Worm (Caenorhabditis elegans) whole organism, late embryonic: ENCODE measurements around the gene F59B10.3.

Source experiments
- C08G9.2 ChIP-seq: sonication (generic microtip); optimal IDR thresholded peaks from 2 replicates; lab custom pipeline; 2016; ENCODE audit warnings: mild to moderate bottlenecking, missing genetic modification characterization, moderate library complexity, missing compliant biosample characterization
- C38D4.7 ChIP-seq: fragments of 200-800 bp; sonication (Bioruptor generic); optimal IDR thresholded peaks from 2 replicates; lab custom pipeline; 2018; ENCODE audit warnings: mild to moderate bottlenecking, missing genetic modification characterization, moderate library complexity, missing compliant biosample characterization
- F13H6.1 ChIP-seq: sonication (generic microtip); optimal IDR thresholded peaks from 2 replicates; lab custom pipeline; 2016; ENCODE audit warnings: missing genetic modification characterization, missing compliant biosample characterization
- K02D7.2 ChIP-seq: sonication (generic microtip); optimal IDR thresholded peaks from 2 replicates; lab custom pipeline; 2017; ENCODE audit warnings: mild to moderate bottlenecking, missing genetic modification characterization, missing compliant biosample characterization
- T23F11.4 ChIP-seq: fragments of 200-800 bp; sonication (Bioruptor generic); optimal IDR thresholded peaks from 2 replicates; lab custom pipeline; 2018; ENCODE audit warnings: mild to moderate bottlenecking, missing genetic modification characterization, missing compliant biosample characterization
- Y22D7AL.16 ChIP-seq: sonication (generic microtip); optimal IDR thresholded peaks from 2 replicates; lab custom pipeline; 2016; ENCODE audit warnings: missing genetic modification characterization, missing compliant biosample characterization
- ama-1 ChIP-seq: fragments of 150-350 bp; optimal IDR thresholded peaks from 2 replicates; lab custom pipeline; 2014
- ceh-19 ChIP-seq: fragments of 200-800 bp; sonication (Bioruptor generic); optimal IDR thresholded peaks from 2 replicates; lab custom pipeline; 2018; ENCODE audit warnings: mild to moderate bottlenecking, missing genetic modification characterization, missing compliant biosample characterization
- ceh-2 ChIP-seq: sonication (generic microtip); optimal IDR thresholded peaks from 2 replicates; lab custom pipeline; 2016; ENCODE audit warnings: missing genotype, missing genetic modification characterization, missing compliant biosample characterization
- ceh-22 ChIP-seq: sonication (generic microtip); optimal IDR thresholded peaks from 2 replicates; lab custom pipeline; 2017; ENCODE audit warnings: missing biosample characterization, missing genetic modification characterization
- ceh-24 ChIP-seq: sonication (generic microtip); optimal IDR thresholded peaks from 2 replicates; lab custom pipeline; 2016; ENCODE audit warnings: mild to moderate bottlenecking, missing genetic modification characterization, missing compliant biosample characterization
- dmd-4 ChIP-seq: sonication (generic microtip); optimal IDR thresholded peaks from 2 replicates; lab custom pipeline; 2016; ENCODE audit warnings: borderline replicate concordance, missing genetic modification characterization, missing compliant biosample characterization
- dve-1 ChIP-seq: sonication (generic microtip); optimal IDR thresholded peaks from 2 replicates; lab custom pipeline; 2017; ENCODE audit warnings: antibody characterized with exemption, mild to moderate bottlenecking, missing genetic modification characterization, missing compliant biosample characterization
- elt-2 ChIP-seq: sonication (generic microtip); optimal IDR thresholded peaks from 2 replicates; lab custom pipeline; 2016; ENCODE audit warnings: missing genetic modification reagents, missing genetic modification characterization, missing compliant biosample characterization
- ets-4 ChIP-seq: sonication (generic microtip); optimal IDR thresholded peaks from 2 replicates; lab custom pipeline; 2016; ENCODE audit warnings: missing genetic modification characterization, missing compliant biosample characterization
- fkh-6 ChIP-seq: sonication (generic microtip); optimal IDR thresholded peaks from 2 replicates; lab custom pipeline; 2016; ENCODE audit warnings: missing genetic modification characterization, missing compliant biosample characterization
- gmeb-2 ChIP-seq: sonication (generic microtip); optimal IDR thresholded peaks from 2 replicates; lab custom pipeline; 2016; ENCODE audit warnings: missing genetic modification characterization, inconsistent platforms, missing compliant biosample characterization
- hlh-13 ChIP-seq: fragments of 200-800 bp; sonication (Bioruptor generic); optimal IDR thresholded peaks from 2 replicates; lab custom pipeline; 2018; ENCODE audit warnings: mild to moderate bottlenecking, missing genetic modification characterization, missing compliant biosample characterization
- hlh-15 ChIP-seq: sonication (generic microtip); optimal IDR thresholded peaks from 2 replicates; lab custom pipeline; 2016; ENCODE audit warnings: missing genetic modification characterization, missing compliant biosample characterization
- hlh-30 ChIP-seq: sonication (generic microtip); optimal IDR thresholded peaks from 2 replicates; lab custom pipeline; 2017; ENCODE audit warnings: antibody characterized with exemption, missing genetic modification characterization, missing compliant biosample characterization; ENCODE audit not compliant: insufficient read depth
- hlh-6 ChIP-seq: sonication (generic microtip); optimal IDR thresholded peaks from 2 replicates; lab custom pipeline; 2016; ENCODE audit warnings: missing genotype, missing genetic modification characterization, missing compliant biosample characterization
- lin-11 ChIP-seq: fragments of 200-800 bp; sonication (Bioruptor generic); optimal IDR thresholded peaks from 2 replicates; lab custom pipeline; 2018; ENCODE audit warnings: mild to moderate bottlenecking, missing genetic modification characterization, missing compliant biosample characterization
- mec-3 ChIP-seq: sonication (generic microtip); optimal IDR thresholded peaks from 2 replicates; lab custom pipeline; 2016; ENCODE audit warnings: borderline replicate concordance, missing genetic modification characterization, missing compliant biosample characterization
- nfya-1 ChIP-seq: sonication (generic microtip); optimal IDR thresholded peaks from 2 replicates; lab custom pipeline; 2017; ENCODE audit warnings: missing genetic modification characterization, mild to moderate bottlenecking, missing compliant biosample characterization, antibody characterized with exemption, moderate library complexity
- nhr-11 ChIP-seq: fragments of 150-350 bp; optimal IDR thresholded peaks from 2 replicates; lab custom pipeline; 2014; ENCODE audit warnings: missing biosample characterization, missing genetic modification characterization
- npax-4 ChIP-seq: sonication (generic microtip); optimal IDR thresholded peaks from 2 replicates; lab custom pipeline; 2016; ENCODE audit warnings: missing genetic modification characterization, missing compliant biosample characterization
- odd-2 ChIP-seq: sonication (generic microtip); optimal IDR thresholded peaks from 2 replicates; lab custom pipeline; 2017; ENCODE audit warnings: antibody characterized with exemption, mild to moderate bottlenecking, missing genetic modification characterization, missing compliant biosample characterization
- pha-2 ChIP-seq: sonication (generic microtip); optimal IDR thresholded peaks from 2 replicates; lab custom pipeline; 2017; ENCODE audit warnings: mild to moderate bottlenecking, missing genetic modification characterization, missing compliant biosample characterization
- ref-2 ChIP-seq: sonication (generic microtip); optimal IDR thresholded peaks from 2 replicates; lab custom pipeline; 2016; ENCODE audit warnings: missing genetic modification characterization, missing compliant biosample characterization
- rnt-1 ChIP-seq: sonication (generic microtip); optimal IDR thresholded peaks from 2 replicates; lab custom pipeline; 2016; ENCODE audit warnings: missing genetic modification characterization, missing compliant biosample characterization
- sdc-2 ChIP-seq: sonication (generic microtip); optimal IDR thresholded peaks from 2 replicates; lab custom pipeline; 2016; ENCODE audit warnings: missing genotype, missing genetic modification characterization, missing compliant biosample characterization
- sox-2 ChIP-seq: fragments of 200-800 bp; sonication (Bioruptor generic); IDR thresholded peaks from 2 replicates; pipeline ENCODE4 v1.3.6; 2022; ENCODE audit warnings: missing genetic modification reagents, missing genetic modification characterization, missing compliant biosample characterization
- unc-3 ChIP-seq, 2 experiments: fragments of 200-800 bp in 1 of 2; sonication (Bioruptor generic) in 1 of 2; sonication (generic microtip) in 1 of 2; conservative IDR thresholded peaks in 1 of 2; optimal IDR thresholded peaks in 1 of 2; 2 replicates each; pipeline versions ENCODE4 v1.3.6 to Lab custom; 2016 to 2022; ENCODE audit warnings: missing compliant biosample characterization in 2 of 2, missing genetic modification characterization in 2 of 2, missing genetic modification reagents in 1 of 2
- unc-55 ChIP-seq: sonication (generic microtip); optimal IDR thresholded peaks from 2 replicates; lab custom pipeline; 2017; ENCODE audit warnings: missing biosample characterization, missing genetic modification reagents, missing genetic modification characterization
- zip-5 ChIP-seq: sonication (generic microtip); optimal IDR thresholded peaks from 2 replicates; lab custom pipeline; 2016; ENCODE audit warnings: missing genetic modification characterization, missing compliant biosample characterization
- ztf-16 ChIP-seq: sonication (generic microtip); optimal IDR thresholded peaks from 2 replicates; lab custom pipeline; 2017; ENCODE audit warnings: missing genetic modification characterization, missing compliant biosample characterization

F59B10.3 gene

DNA sequence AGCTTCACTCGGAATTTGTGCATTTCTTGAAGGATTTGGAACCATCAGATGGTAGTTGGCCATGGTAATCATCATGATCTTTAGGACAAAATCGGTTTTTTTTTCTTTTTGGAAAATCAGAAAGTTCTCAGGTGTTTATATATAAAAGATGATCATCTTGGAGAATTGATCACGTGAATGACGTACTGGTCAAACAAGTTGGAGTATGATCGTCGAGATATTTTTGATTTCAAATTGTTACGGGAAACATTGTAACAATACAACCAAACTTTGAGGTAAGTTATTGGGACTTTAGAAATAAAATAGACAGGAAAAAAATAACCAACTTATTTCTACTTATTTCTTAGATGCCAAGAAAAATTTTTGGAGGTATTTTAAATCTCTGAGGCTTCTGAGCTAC is 8.7 kb downstream of the F59B10.3 start, which contains the start of gene F59B10.4:
TSS of gene F59B10.4 (minus strand) at position 101 of the 400 bp plus-strand sequence.
- TF ChIP-seq ceh-24 (tag; lab: Kevin White, UChicago), result no peak
- no peak for TF ChIP-seq K02D7.2 (tag; lab: Kevin White, UChicago)
- TF ChIP-seq C38D4.7 (GFP tag; lab: Kevin White, UChicago), result no peak
- no peak for TF ChIP-seq ceh-2 (tag; lab: Kevin White, UChicago)
- TF ChIP-seq gmeb-2 (tag; lab: Kevin White, UChicago), result no peak
- no peak for TF ChIP-seq unc-3 (GFP tag; conservative IDR thresholded peaks at IDR 0.05; lab: Robert Waterston, UW)
- TF ChIP-seq unc-3 (tag; optimal IDR thresholded peaks at IDR 0.05; lab: Kevin White, UChicago), result no peak
- TF ChIP-seq ceh-22, result no peak
- TF ChIP-seq dmd-4 (tag; lab: Kevin White, UChicago), result no peak
- no peak for TF ChIP-seq odd-2
- no peak for TF ChIP-seq F13H6.1 (tag; lab: Kevin White, UChicago)
- no peak for TF ChIP-seq mec-3 (tag; lab: Kevin White, UChicago)
- no peak for TF ChIP-seq hlh-15 (tag; lab: Kevin White, UChicago)
- TF ChIP-seq ztf-16, result no peak
- no peak for TF ChIP-seq T23F11.4
- TF ChIP-seq nfya-1 (tag; lab: Kevin White, UChicago), result no peak
- no peak for TF ChIP-seq sox-2 (GFP tag; lab: Robert Waterston, UW)
- TF ChIP-seq nhr-11 (tag; lab: Kevin White, UChicago), result no peak
- no peak for TF ChIP-seq ets-4 (tag; lab: Kevin White, UChicago)
- no peak for TF ChIP-seq pha-2 (tag; lab: Kevin White, UChicago)
- TF ChIP-seq, all 69 proteins: peak for 0

DNA sequence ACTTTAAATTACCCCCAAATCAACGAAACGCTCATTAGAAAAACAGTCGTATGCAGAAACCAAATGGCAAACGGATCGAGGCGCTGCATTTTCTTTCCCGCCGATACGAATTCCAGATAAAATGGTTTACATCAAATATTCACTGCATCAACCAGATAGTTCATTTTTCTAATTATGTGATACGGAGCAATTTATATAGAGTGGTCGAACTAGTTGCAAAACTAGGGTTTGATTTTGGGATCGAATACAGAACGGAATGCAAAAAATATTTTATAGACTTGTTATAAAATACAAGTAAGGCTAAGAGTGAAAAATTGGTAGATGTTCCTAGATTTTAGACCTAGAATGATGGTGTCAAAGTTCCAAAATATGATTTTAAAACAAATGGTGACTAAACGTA is 9.5 kb downstream of the F59B10.3 start:
- no peak for TF ChIP-seq npax-4 (tag; lab: Kevin White, UChicago)
- no peak for TF ChIP-seq dve-1 (tag; lab: Kevin White, UChicago)
- no peak for TF ChIP-seq C08G9.2 (tag; lab: Kevin White, UChicago)
- no peak for TF ChIP-seq zip-5 (tag; lab: Kevin White, UChicago)
- no peak for TF ChIP-seq ceh-19
- no peak for TF ChIP-seq unc-55 (GFP tag; lab: Kevin White, UChicago)
- TF ChIP-seq fkh-6 (tag; lab: Kevin White, UChicago), result no peak

DNA sequence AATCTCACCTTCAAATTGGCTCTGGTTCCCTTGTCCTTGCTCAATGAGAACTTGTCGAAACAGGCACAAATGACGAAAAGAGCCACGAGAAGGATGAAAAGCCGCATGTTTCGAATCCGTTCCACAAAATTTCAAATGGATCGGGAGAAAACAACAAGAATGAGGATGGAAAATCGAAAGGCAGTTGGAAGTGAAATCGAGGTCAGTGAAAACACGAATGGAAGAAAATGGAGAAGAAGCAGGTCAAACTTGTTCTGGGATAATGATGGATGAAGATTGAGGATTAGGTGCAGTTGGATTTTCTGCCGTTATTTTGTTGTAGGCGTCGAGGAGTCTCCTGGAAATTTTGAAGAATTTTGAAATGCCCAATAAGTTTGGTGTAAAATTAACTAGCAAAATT is 12.7 kb downstream of the F59B10.3 start:
- TF ChIP-seq ama-1 (lab: Kevin White, UChicago) (no peak), ztf-16 (no peak), sdc-2 (tag; lab: Kevin White, UChicago) (no peak), elt-2 (tag; lab: Kevin White, UChicago) (no peak), ceh-24 (tag; lab: Kevin White, UChicago) (no peak), hlh-13 (GFP tag; lab: Kevin White, UChicago) (no peak), hlh-6 (tag; lab: Kevin White, UChicago) (no peak), hlh-30 (tag; lab: Kevin White, UChicago) (no peak), odd-2 (no peak), mec-3 (tag; lab: Kevin White, UChicago) (no peak), rnt-1 (tag; lab: Kevin White, UChicago) (no peak), nfya-1 (tag; lab: Kevin White, UChicago) (no peak)

- TF ChIP-seq hlh-6 (tag; lab: Kevin White, UChicago), result no peak
- TF ChIP-seq rnt-1 (tag; lab: Kevin White, UChicago), result no peak
- TF ChIP-seq ref-2, result no peak
- no peak for TF ChIP-seq C08G9.2 (tag; lab: Kevin White, UChicago)
- no peak for TF ChIP-seq nfya-1 (tag; lab: Kevin White, UChicago)
- no peak for TF ChIP-seq lin-11 (tag; lab: Kevin White, UChicago)
- no peak for TF ChIP-seq Y22D7AL.16 (tag; lab: Kevin White, UChicago)
- TF ChIP-seq ets-4 (tag; lab: Kevin White, UChicago), result no peak
- TF ChIP-seq, all 69 proteins: peak for 0
These were observed 13.2 kb downstream of the F59B10.3 start, which contains the start of gene F59B10.5 for ce11 chrII:10523583-10523982. TSS of gene F59B10.5 (minus strand) at chrII:10523683.
